Fruit fly (Drosophila melanogaster) whole organism, embryonic: Measurements from ENCODE around the gene CG7497.
A peak's percentile ranks its signal among the peaks of the same experiment; 100 is the strongest.

ENCODE experiments used
- Atf3 ChIP-seq: fragments of 200-800 bp; sonication (Bioruptor generic); optimal IDR thresholded peaks from 3 replicates; lab custom pipeline; 2016; ENCODE audit warnings: missing biosample characterization, missing genetic modification characterization
- CG10209 ChIP-seq: fragments of 200-800 bp; sonication (Bioruptor generic); optimal IDR thresholded peaks from 3 replicates; lab custom pipeline; 2017; ENCODE audit warnings: missing biosample characterization, mild to moderate bottlenecking, missing genetic modification characterization, missing genetic modification reagents
- CG11085 ChIP-seq: fragments of 200-800 bp; sonication (Bioruptor generic); IDR thresholded peaks from 2 replicates; pipeline ENCODE4 v1.3.6; 2022; ENCODE audit warnings: missing biosample characterization, missing genetic modification characterization
- CG13624 ChIP-seq: fragments of 200-800 bp; sonication (Bioruptor generic); optimal IDR thresholded peaks from 2 replicates; lab custom pipeline; 2016; ENCODE audit warnings: missing biosample characterization, missing genetic modification characterization
- CG14050 ChIP-seq: fragments of 200-800 bp; sonication (Bioruptor generic); IDR thresholded peaks from 3 replicates; pipeline ENCODE4 v1.3.6; 2022; ENCODE audit warnings: missing biosample characterization, missing genetic modification characterization
- CG16815 ChIP-seq: fragments of 200-800 bp; sonication (Bioruptor generic); optimal IDR thresholded peaks from 3 replicates; lab custom pipeline; 2017; ENCODE audit warnings: missing biosample characterization, mild to moderate bottlenecking, missing genetic modification characterization
- CG1832 ChIP-seq: fragments of 200-800 bp; sonication (Bioruptor generic); optimal IDR thresholded peaks from 2 replicates; lab custom pipeline; 2017; ENCODE audit warnings: missing biosample characterization, mild to moderate bottlenecking, missing genetic modification characterization, inconsistent platforms
- CG18619 ChIP-seq: fragments of 200-800 bp; sonication (Bioruptor generic); optimal IDR thresholded peaks from 3 replicates; lab custom pipeline; 2017; ENCODE audit warnings: missing biosample characterization, mild to moderate bottlenecking, missing genetic modification characterization
- CG3407 ChIP-seq: fragments of 200-800 bp; sonication (Bioruptor generic); optimal IDR thresholded peaks from 2 replicates; lab custom pipeline; 2018; ENCODE audit warnings: missing biosample characterization, mild to moderate bottlenecking, missing genetic modification characterization
- CG43689 ChIP-seq: fragments of 200-800 bp; sonication (Bioruptor generic); IDR thresholded peaks from 2 replicates; pipeline ENCODE4 v1.3.6; 2022; ENCODE audit warnings: missing biosample characterization, missing genetic modification characterization
- CG7786 ChIP-seq: fragments of 200-800 bp; sonication (Bioruptor generic); optimal IDR thresholded peaks from 2 replicates; lab custom pipeline; 2016; ENCODE audit warnings: missing biosample characterization, missing genetic modification characterization
- CG7963 ChIP-seq: fragments of 200-800 bp; sonication (Bioruptor generic); IDR thresholded peaks from 3 replicates; pipeline ENCODE4 v1.3.6; 2022; ENCODE audit warnings: missing biosample characterization, missing genetic modification characterization; ENCODE audit not compliant: partially characterized antibody
- CG8359 ChIP-seq: fragments of 200-800 bp; sonication (Bioruptor generic); optimal IDR thresholded peaks from 2 replicates; lab custom pipeline; 2017; ENCODE audit warnings: missing biosample characterization, mild to moderate bottlenecking, missing genetic modification characterization, borderline replicate concordance
- CG9932 ChIP-seq: fragments of 200-800 bp; sonication (Bioruptor generic); IDR thresholded peaks from 2 replicates; pipeline ENCODE4 v1.3.6; 2022; ENCODE audit warnings: missing biosample characterization, missing genetic modification characterization
- CHES-1-like ChIP-seq: fragments of 200-800 bp; sonication (Bioruptor generic); optimal IDR thresholded peaks from 2 replicates; lab custom pipeline; 2016; ENCODE audit warnings: missing biosample characterization, missing genetic modification characterization
- CkIIα-i1 ChIP-seq: fragments of 200-800 bp; sonication (Bioruptor generic); IDR thresholded peaks from 2 replicates; pipeline ENCODE4 v1.3.6; 2022; ENCODE audit warnings: missing biosample characterization, missing genetic modification characterization
- CrebB ChIP-seq: fragments of 200-800 bp; sonication (Bioruptor generic); optimal IDR thresholded peaks from 3 replicates; lab custom pipeline; 2018; ENCODE audit warnings: missing biosample characterization, mild to moderate bottlenecking, missing genetic modification characterization
- D19A ChIP-seq: fragments of 200-800 bp; optimal IDR thresholded peaks from 3 replicates; lab custom pipeline; 2019; ENCODE audit warnings: missing biosample characterization, mild to moderate bottlenecking, missing genetic modification characterization, moderate library complexity
- D19B ChIP-seq: fragments of 200-800 bp; sonication (Bioruptor generic); optimal IDR thresholded peaks from 2 replicates; lab custom pipeline; 2017; ENCODE audit warnings: missing biosample characterization, mild to moderate bottlenecking, missing genetic modification characterization
- Dad ChIP-seq: fragments of 200-800 bp; sonication (Bioruptor generic); optimal IDR thresholded peaks from 3 replicates; lab custom pipeline; 2016; ENCODE audit warnings: missing biosample characterization, missing genetic modification characterization
- Dp ChIP-seq: fragments of 200-800 bp; sonication (Bioruptor generic); optimal IDR thresholded peaks from 2 replicates; lab custom pipeline; 2018; ENCODE audit warnings: missing biosample characterization, mild to moderate bottlenecking, missing genetic modification characterization, moderate library complexity
- Drgx ChIP-seq: fragments of 200-800 bp; sonication (Bioruptor generic); IDR thresholded peaks from 2 replicates; pipeline ENCODE4 v1.3.6; 2022; ENCODE audit warnings: missing biosample characterization, missing genetic modification characterization
- Ets65A ChIP-seq: fragments of 200-800 bp; sonication (Bioruptor generic); peaks from one replicate; lab custom pipeline; 2016; ENCODE audit warnings: missing biosample characterization, missing genetic modification characterization
- HmgD ChIP-seq: fragments of 200-800 bp; sonication (Bioruptor generic); optimal IDR thresholded peaks from 3 replicates; lab custom pipeline; 2016; ENCODE audit warnings: missing biosample characterization, missing genetic modification characterization
- Lim3 ChIP-seq: fragments of 200-800 bp; sonication (Bioruptor generic); IDR thresholded peaks from 2 replicates; pipeline ENCODE4 v1.3.6; 2022; ENCODE audit warnings: missing biosample characterization, missing genetic modification characterization
- NK7.1 ChIP-seq: fragments of 200-800 bp; sonication (Bioruptor generic); optimal IDR thresholded peaks from 3 replicates; lab custom pipeline; 2016; ENCODE audit warnings: missing biosample characterization, missing genetic modification characterization
- NfI ChIP-seq: fragments of 200-800 bp; sonication (Bioruptor generic); optimal IDR thresholded peaks from 3 replicates; lab custom pipeline; 2018; ENCODE audit warnings: missing biosample characterization, mild to moderate bottlenecking, missing genetic modification characterization, moderate library complexity
- Sin3A ChIP-seq: fragments of >200 bp; optimal IDR thresholded peaks from 2 replicates; lab custom pipeline; 2018
- Six4 ChIP-seq: fragments of 200-800 bp; sonication (Bioruptor generic); optimal IDR thresholded peaks from 2 replicates; lab custom pipeline; 2016; ENCODE audit warnings: missing biosample characterization, missing genetic modification characterization
- Sox102F ChIP-seq: fragments of 200-800 bp; sonication (Bioruptor generic); optimal IDR thresholded peaks from 2 replicates; lab custom pipeline; 2018; ENCODE audit warnings: missing biosample characterization, mild to moderate bottlenecking, missing genetic modification characterization, moderate library complexity
- Sry-δ ChIP-seq: fragments of 200-800 bp; sonication (Bioruptor generic); optimal IDR thresholded peaks from 2 replicates; lab custom pipeline; 2016; ENCODE audit warnings: missing biosample characterization, missing genetic modification characterization
- TFAM ChIP-seq: fragments of 200-800 bp; sonication (Bioruptor generic); optimal IDR thresholded peaks from 2 replicates; lab custom pipeline; 2017; ENCODE audit warnings: missing biosample characterization, missing genetic modification characterization, inconsistent platforms
- Xrp1 ChIP-seq: fragments of 200-800 bp; sonication (Bioruptor generic); IDR thresholded peaks from 2 replicates; pipeline ENCODE4 v1.3.6; 2022; ENCODE audit warnings: missing biosample characterization, missing genetic modification characterization
- caup ChIP-seq: fragments of 200-800 bp; sonication (Bioruptor generic); optimal IDR thresholded peaks from 3 replicates; lab custom pipeline; 2017; ENCODE audit warnings: missing biosample characterization, mild to moderate bottlenecking, missing genetic modification characterization, moderate library complexity; ENCODE audit not compliant: severe bottlenecking
- chif ChIP-seq, 2 experiments: fragments of 200-800 bp; sonication (Bioruptor generic); optimal IDR thresholded peaks; 3 replicates each; lab custom pipeline; 2016; ENCODE audit warnings: missing biosample characterization in 2 of 2, missing genetic modification characterization in 2 of 2
- ci ChIP-seq: fragments of 200-800 bp; sonication (Bioruptor generic); IDR thresholded peaks from 3 replicates; pipeline ENCODE4 v1.3.6; 2022; ENCODE audit warnings: missing biosample characterization, missing genetic modification characterization
- grau ChIP-seq: fragments of 200-800 bp; optimal IDR thresholded peaks from 3 replicates; lab custom pipeline; 2019; ENCODE audit warnings: missing biosample characterization, mild to moderate bottlenecking, missing genetic modification characterization, moderate library complexity
- hb ChIP-seq: fragments of 200-800 bp; sonication (Bioruptor generic); IDR thresholded peaks from 3 replicates; pipeline ENCODE4 v1.3.6; 2022; ENCODE audit warnings: missing biosample characterization, missing genetic modification characterization; ENCODE audit not compliant: partially characterized antibody
- mam ChIP-seq: fragments of 200-800 bp; sonication (Bioruptor generic); optimal IDR thresholded peaks from 3 replicates; lab custom pipeline; 2016; ENCODE audit warnings: missing biosample characterization, missing genetic modification characterization
- oc ChIP-seq: fragments of 200-800 bp; sonication (Bioruptor generic); optimal IDR thresholded peaks from 2 replicates; lab custom pipeline; 2018; ENCODE audit warnings: missing biosample characterization, mild to moderate bottlenecking, missing genetic modification characterization, moderate library complexity
- pb ChIP-seq: fragments of 200-800 bp; sonication (Bioruptor generic); optimal IDR thresholded peaks from 3 replicates; lab custom pipeline; 2016; ENCODE audit warnings: missing biosample characterization, missing genetic modification characterization
- pfk ChIP-seq: fragments of 200-800 bp; sonication (Bioruptor generic); optimal IDR thresholded peaks from 2 replicates; lab custom pipeline; 2018; ENCODE audit warnings: missing biosample characterization, mild to moderate bottlenecking, missing genetic modification characterization, moderate library complexity
- pnt ChIP-seq: fragments of 200-800 bp; sonication (Bioruptor generic); optimal IDR thresholded peaks from 3 replicates; lab custom pipeline; 2016; ENCODE audit warnings: missing biosample characterization, missing genetic modification characterization
- repo ChIP-seq: fragments of 200-800 bp; sonication (Bioruptor generic); optimal IDR thresholded peaks from 2 replicates; lab custom pipeline; 2016; ENCODE audit warnings: missing biosample characterization, missing genetic modification characterization
- rib ChIP-seq: fragments of 200-800 bp; sonication (Bioruptor generic); IDR thresholded peaks from 2 replicates; pipeline ENCODE4 v1.3.6; 2022; ENCODE audit warnings: missing biosample characterization, missing genetic modification characterization
- scrt ChIP-seq: fragments of 200-800 bp; sonication (Bioruptor generic); optimal IDR thresholded peaks from 2 replicates; lab custom pipeline; 2018; ENCODE audit warnings: missing biosample characterization, mild to moderate bottlenecking, missing genetic modification characterization, moderate library complexity
- sob ChIP-seq: fragments of 200-800 bp; sonication (Bioruptor generic); IDR thresholded peaks from 2 replicates; pipeline ENCODE4 v1.3.6; 2022; ENCODE audit warnings: missing biosample characterization, missing genetic modification characterization
- trh ChIP-seq: fragments of 200-800 bp; sonication (Bioruptor generic); optimal IDR thresholded peaks from 2 replicates; lab custom pipeline; 2016; ENCODE audit warnings: missing biosample characterization, missing genetic modification characterization
- vvl ChIP-seq: fragments of 200-800 bp; sonication (Bioruptor generic); IDR thresholded peaks from 2 replicates; pipeline ENCODE4 v1.3.6; 2022; ENCODE audit warnings: missing biosample characterization, missing genetic modification characterization
- z ChIP-seq: fragments of 200-800 bp; sonication (Bioruptor generic); IDR thresholded peaks from 3 replicates; pipeline ENCODE4 v1.3.6; 2022; ENCODE audit warnings: missing biosample characterization, missing genetic modification characterization

Gene CG7497

dm6 chr3L:17658423-17659267 is 25.4 kb downstream of the CG7497 start (continued):
- peak; percentile 74; the same call in 1 of the 2 replicates for TF ChIP-seq Lim3 (GFP tag; lab: Robert Waterston, UW)
- peak; percentile 96 for TF ChIP-seq CG7786 (GFP tag; lab: Kevin White, UChicago)
- peak; percentile 85 to 88 for TF ChIP-seq chif (GFP tag; optimal IDR thresholded peaks at IDR 0.05; lab: Kevin White, UChicago)
- TF ChIP-seq CrebB: peak; percentile 89
- peak; percentile 93 for TF ChIP-seq CG11085 (GFP tag; lab: Robert Waterston, UW)
- no peak for TF ChIP-seq hb (GFP tag; lab: Robert Waterston, UW)
- peak; percentile 87 for TF ChIP-seq Drgx (GFP tag; lab: Robert Waterston, UW)
- TF ChIP-seq Six4 (GFP tag; lab: Kevin White, UChicago): peak; percentile 74
- no peak for TF ChIP-seq Sin3A (lab: Kevin White, UChicago)
- TF ChIP-seq Atf3 (GFP tag; lab: Kevin White, UChicago): peak; percentile 84
- no peak for TF ChIP-seq CG1832 (GFP tag; lab: Kevin White, UChicago)
- peak; percentile 79 for TF ChIP-seq repo
- peak; percentile 93 for TF ChIP-seq CG13624
- TF ChIP-seq CG18619 (GFP tag; lab: Kevin White, UChicago): peak; percentile 83
- TF ChIP-seq Dp (GFP tag; lab: Kevin White, UChicago): no peak
- peak; percentile 64 for TF ChIP-seq D19A (tag; lab: Kevin White, UChicago)
- TF ChIP-seq sob: peak; percentile 95
- peak; percentile 95 for TF ChIP-seq rib (GFP tag; lab: Robert Waterston, UW)
- TF ChIP-seq Dad (GFP tag; lab: Kevin White, UChicago): peak; percentile 78
- TF ChIP-seq ci (GFP tag; lab: Robert Waterston, UW): peak; percentile 97
- TF ChIP-seq CG43689 (GFP tag; lab: Robert Waterston, UW): peak; percentile 77
- no peak for TF ChIP-seq z
- peak; percentile 90 for TF ChIP-seq NfI (GFP tag; lab: Kevin White, UChicago)
- peak; percentile 57 for TF ChIP-seq Sry-δ (GFP tag; lab: Kevin White, UChicago)
- TF ChIP-seq NK7.1 (GFP tag; lab: Kevin White, UChicago): peak; percentile 81
- TF ChIP-seq pb (GFP tag; lab: Kevin White, UChicago): peak; percentile 84
- peak; percentile 81 for TF ChIP-seq scrt (GFP tag; lab: Kevin White, UChicago)
- peak; percentile 80 for TF ChIP-seq D19B (GFP tag; lab: Kevin White, UChicago)
- peak; percentile 96 for TF ChIP-seq mam (GFP tag; lab: Kevin White, UChicago)
- TF ChIP-seq TFAM: peak; percentile 51
- TF ChIP-seq oc (tag; lab: Kevin White, UChicago): peak; percentile 87
- TF ChIP-seq pnt (GFP tag; lab: Kevin White, UChicago): peak; percentile 90
- TF ChIP-seq pfk (GFP tag; lab: Kevin White, UChicago): no peak
- TF ChIP-seq CG10209 (GFP tag; lab: Kevin White, UChicago): peak; percentile 84
- peak; percentile 93 for TF ChIP-seq CHES-1-like (GFP tag; lab: Kevin White, UChicago)
- TF ChIP-seq Ets65A: peak; percentile 99
- no peak for TF ChIP-seq CG7963
- peak; percentile 89 for TF ChIP-seq Sox102F (GFP tag; lab: Kevin White, UChicago)
- peak; percentile 73 for TF ChIP-seq HmgD (GFP tag; lab: Kevin White, UChicago)
- peak; percentile 91 for TF ChIP-seq caup
- peak; percentile 50; the same call in 1 of the 2 replicates for TF ChIP-seq CkIIα-i1
- TF ChIP-seq trh (GFP tag; lab: Kevin White, UChicago): peak; percentile 59
- TF ChIP-seq Xrp1 (GFP tag; lab: Robert Waterston, UW): peak; percentile 89
- peak; percentile 46 for TF ChIP-seq CG8359 (GFP tag; lab: Kevin White, UChicago)
- peak; percentile 76 for TF ChIP-seq CG16815 (GFP tag; lab: Kevin White, UChicago)
- peak; percentile 67 for TF ChIP-seq CG3407 (GFP tag; lab: Kevin White, UChicago)
- TF ChIP-seq CG14050: peak; percentile 85
- peak; percentile 98 for TF ChIP-seq grau (tag; lab: Kevin White, UChicago)
- TF ChIP-seq vvl (GFP tag; lab: Robert Waterston, UW): peak; percentile 96
- peak; percentile 97 for TF ChIP-seq CG9932 (GFP tag; lab: Robert Waterston, UW)
